Worm (Caenorhabditis elegans) whole organism, L4/young adult: Measurements from ENCODE around the gene F40G12.11.
"Not testable (repeated sequence)": the region's sequence is repeated elsewhere in the genome, so short reads cannot be mapped to it uniquely, and the experiment has no call there.

Experiments
- W03F9.2 ChIP-seq: fragments of 150-350 bp; optimal IDR thresholded peaks from 2 replicates; lab custom pipeline; 2014; ENCODE audit warnings: missing biosample characterization, missing genetic modification characterization
- dao-5 ChIP-seq: sonication (generic microtip); optimal IDR thresholded peaks from 2 replicates; lab custom pipeline; 2016; ENCODE audit warnings: missing genotype, missing genetic modification characterization, moderate library complexity, missing compliant biosample characterization
- him-1 ChIP-seq: sonication (generic microtip); optimal IDR thresholded peaks from 2 replicates; lab custom pipeline; 2016; ENCODE audit warnings: missing genotype, missing genetic modification reagents, missing genetic modification characterization, missing compliant biosample characterization

Gene F40G12.11

DNA sequence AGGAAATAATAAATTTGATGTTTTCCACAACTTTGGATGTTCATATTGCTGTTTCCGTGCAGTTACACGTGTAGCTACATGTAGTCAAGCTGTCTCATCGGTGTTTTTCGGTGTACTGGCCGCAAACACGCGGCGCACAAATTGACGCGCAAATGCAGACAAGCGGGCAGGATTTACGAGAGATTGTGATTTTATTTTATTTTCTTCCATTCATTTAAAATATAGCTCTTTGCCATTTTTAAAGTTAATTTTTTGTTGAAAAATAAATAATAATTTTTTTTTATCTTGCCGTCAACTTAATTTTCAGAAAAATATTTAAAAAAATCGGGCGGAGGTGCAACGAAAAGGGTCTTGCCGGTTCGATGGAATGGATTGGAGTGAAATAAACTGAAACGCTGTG is 11.7 kb upstream of the F40G12.11 start, which contains the start of gene F40G12.7:
Gene F40G12.7, plus strand, starts transcription at position 301 of the 400 bp plus-strand sequence.
- TF ChIP-seq dao-5 (tag; lab: Kevin White, UChicago); W03F9.2; him-1 (tag; lab: Kevin White, UChicago): not testable (repeated sequence)

- TF ChIP-seq him-1 (tag; lab: Kevin White, UChicago): no peak
- TF ChIP-seq W03F9.2: no peak
- no peak for TF ChIP-seq dao-5 (tag; lab: Kevin White, UChicago)
Observed at ce11 chrV:14279777-14280176, 6.2 kb upstream of the F40G12.11 start, which contains the start of gene srt-33. srt-33 (minus strand) TSS chrV:14279877.

DNA sequence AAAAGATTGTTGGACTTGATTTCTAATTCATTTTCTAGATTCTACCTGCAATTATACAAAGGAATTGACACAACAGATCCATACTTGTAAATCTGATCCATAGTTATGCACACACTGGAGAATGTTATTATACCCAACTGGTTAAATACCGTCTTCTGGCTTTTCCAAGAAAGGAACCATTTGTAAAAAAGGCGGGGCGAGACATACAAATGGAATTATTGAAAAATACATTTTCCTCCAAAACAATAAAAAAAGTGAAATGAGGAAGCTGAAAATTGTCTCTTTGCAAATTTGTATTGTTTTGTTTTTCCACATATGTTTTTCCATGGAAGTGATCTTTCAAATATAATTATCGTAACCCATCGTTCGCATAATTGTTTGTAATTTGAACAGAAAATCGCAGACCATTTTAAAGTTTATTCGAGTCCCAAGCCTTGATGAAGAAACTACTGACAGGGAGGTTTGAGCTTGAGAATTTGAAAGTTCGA is 3.7 kb upstream of the F40G12.11 start, which contains the start of the genes srt-74 and F40G12.9:
Gene srt-74, minus strand, starts transcription at position 101 of the 488 bp plus-strand sequence.
Gene F40G12.9, plus strand, starts transcription at position 438 of the 488 bp plus-strand sequence.
- TF ChIP-seq dao-5 (tag; lab: Kevin White, UChicago): no peak

ce11 chrV:14283241-14283640 is 2.7 kb upstream of the F40G12.11 start, which contains the start of gene F40G12.10:
F40G12.10 (plus strand) TSS chrV:14283541.
- TF ChIP-seq him-1 (tag; lab: Kevin White, UChicago): no peak
- no peak for TF ChIP-seq dao-5 (tag; lab: Kevin White, UChicago)
- no peak for TF ChIP-seq W03F9.2

ce11 chrV:14289363-14289762 is 3.4 kb downstream of the F40G12.11 start, which contains the start of gene F14D7.1:
F14D7.1 (minus strand) TSS chrV:14289463.
- TF ChIP-seq him-1 (tag; lab: Kevin White, UChicago) (no peak), dao-5 (tag; lab: Kevin White, UChicago) (no peak), W03F9.2 (no peak)

DNA sequence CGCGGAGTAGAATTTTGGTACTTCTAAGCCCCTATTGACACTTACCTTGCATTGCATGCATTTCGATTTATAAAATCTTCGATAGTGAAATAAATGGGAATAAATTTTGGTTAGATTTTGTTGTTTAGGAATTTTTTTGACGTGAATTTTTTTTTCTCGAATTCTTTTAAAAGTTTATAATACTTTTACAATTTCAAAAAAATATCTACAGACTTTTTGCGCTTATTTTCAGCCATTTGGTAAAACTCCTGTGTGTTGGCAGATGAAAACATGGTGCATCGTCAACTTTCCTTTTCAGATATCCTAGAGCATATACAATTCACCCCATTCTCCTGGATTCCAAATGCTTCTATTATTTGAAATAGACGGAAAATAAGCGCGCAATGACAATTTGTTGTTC is 4.7 kb downstream of the F40G12.11 start, which contains the start of gene F14D7.18:
Gene F14D7.18, minus strand, starts transcription at position 101 of the 400 bp plus-strand sequence.
- no peak for TF ChIP-seq him-1 (tag; lab: Kevin White, UChicago)
- TF ChIP-seq W03F9.2: no peak
- no peak for TF ChIP-seq dao-5 (tag; lab: Kevin White, UChicago)

DNA sequence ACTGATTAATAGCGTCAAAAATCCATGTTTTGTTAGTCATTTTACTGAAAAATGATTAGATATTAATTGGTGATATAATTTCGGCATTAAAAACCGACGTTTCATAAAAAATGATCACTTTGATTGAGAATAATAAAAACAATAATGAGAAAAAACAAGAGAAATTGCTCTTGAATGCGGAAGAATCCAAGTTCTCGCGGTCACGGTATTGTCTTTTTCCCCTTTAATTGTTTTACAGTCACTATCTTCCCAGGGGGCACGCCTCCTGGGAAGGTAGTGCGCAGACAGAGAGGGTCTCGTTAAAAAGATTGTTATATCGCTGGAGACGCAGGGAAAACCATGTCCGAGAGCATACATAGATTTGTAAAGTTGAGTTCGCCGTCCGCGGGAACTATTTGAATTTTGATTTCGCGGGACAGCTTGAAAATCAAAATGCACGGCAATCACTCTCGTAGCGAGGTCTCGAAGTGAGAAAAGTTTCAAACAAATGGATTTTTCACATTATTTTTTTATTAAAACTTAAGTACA is 7.8 kb downstream of the F40G12.11 start, which contains the start of gene F14D7.2:
Gene F14D7.2, minus strand, starts transcription at position 51 of the 528 bp plus-strand sequence.
- TF ChIP-seq W03F9.2 (no peak), dao-5 (tag; lab: Kevin White, UChicago) (no peak), him-1 (tag; lab: Kevin White, UChicago) (no peak)

- no peak for TF ChIP-seq W03F9.2
- TF ChIP-seq dao-5 (tag; lab: Kevin White, UChicago): no peak
- TF ChIP-seq him-1 (tag; lab: Kevin White, UChicago): no peak
Observed at ce11 chrV:14294396-14294795, 8.4 kb downstream of the F40G12.11 start, which contains the start of gene F14D7.9. F14D7.9 (plus strand) TSS chrV:14294696.

- TF ChIP-seq W03F9.2: no peak
- no peak for TF ChIP-seq him-1 (tag; lab: Kevin White, UChicago)
- TF ChIP-seq dao-5 (tag; lab: Kevin White, UChicago): no peak
Observed at ce11 chrV:14296499-14296898, 10.5 kb downstream of the F40G12.11 start, which contains the start of gene F14D7.3. F14D7.3 (plus strand) TSS chrV:14296799.

DNA sequence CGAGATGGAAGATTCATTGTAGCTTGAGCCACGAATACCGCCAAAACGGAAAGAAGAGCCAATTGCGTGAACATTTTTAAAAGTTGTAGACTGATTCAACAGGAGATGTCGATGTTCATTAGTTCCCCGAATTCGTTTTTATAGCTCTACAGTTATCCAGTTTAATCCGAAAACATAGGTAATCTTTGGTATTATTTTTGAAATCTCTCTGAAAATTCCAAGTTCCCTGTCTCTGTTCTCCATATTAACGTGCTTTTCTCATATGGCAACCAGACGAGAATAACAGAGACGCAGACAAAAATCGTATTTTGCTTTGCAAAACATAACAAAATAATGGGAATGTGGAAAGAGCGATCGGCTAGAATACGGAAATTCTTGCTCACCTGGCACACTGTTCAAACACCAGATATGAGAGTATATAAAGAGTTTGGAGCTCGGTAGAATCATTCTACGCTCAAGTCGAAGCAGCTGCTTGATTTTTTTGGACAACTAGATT is 13.6 kb downstream of the F40G12.11 start, which contains the start of the genes spig-3 and F14D7.12:
Gene spig-3, minus strand, starts transcription at position 101 of the 496 bp plus-strand sequence.
Gene F14D7.12, plus strand, starts transcription at position 446 of the 496 bp plus-strand sequence.
- no peak for TF ChIP-seq dao-5 (tag; lab: Kevin White, UChicago)
- no peak for TF ChIP-seq W03F9.2

DNA sequence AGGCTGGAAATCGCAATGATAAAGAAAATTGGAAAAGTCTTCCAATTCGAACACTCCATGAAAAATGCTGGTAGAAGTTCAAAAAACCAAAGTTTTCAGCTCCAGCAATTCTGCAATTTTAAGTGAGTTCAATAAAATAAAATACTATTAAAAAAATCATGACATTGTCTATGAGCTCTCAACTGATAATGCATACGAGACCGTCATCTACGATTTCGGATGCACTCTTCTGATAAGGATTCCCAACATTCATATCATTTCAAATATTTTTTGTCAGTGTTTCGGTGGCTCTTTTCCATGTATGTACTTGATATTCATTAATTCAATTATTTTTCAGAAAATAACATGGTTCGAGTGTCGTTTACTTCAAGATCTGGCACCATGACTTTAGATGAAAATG is 15.1 kb downstream of the F40G12.11 start, which contains the start of gene F14D7.6:
Gene F14D7.6, plus strand, starts transcription at position 338 of the 400 bp plus-strand sequence.
- TF ChIP-seq him-1 (tag; lab: Kevin White, UChicago): no peak

DNA sequence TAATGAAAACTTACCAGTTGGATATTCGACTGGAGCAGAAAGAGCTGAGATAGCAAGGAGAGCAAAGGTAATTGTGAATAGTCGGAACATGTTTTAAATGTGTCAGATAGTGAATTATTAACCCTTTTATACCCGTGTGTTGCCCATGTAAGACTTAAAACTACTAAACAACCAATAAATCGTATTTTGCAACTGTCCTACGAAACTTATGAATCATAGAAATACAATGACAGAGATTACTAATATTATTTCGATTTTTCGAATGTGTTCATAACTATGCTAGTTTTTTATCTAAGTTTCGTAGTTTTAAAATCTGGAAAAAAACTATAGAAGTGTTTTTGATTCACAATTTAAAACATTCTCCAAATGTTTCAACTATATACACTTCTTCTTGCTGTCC is 20.8 kb downstream of the F40G12.11 start, which contains the start of gene spig-4:
Gene spig-4, minus strand, starts transcription at position 101 of the 400 bp plus-strand sequence.
- TF ChIP-seq dao-5 (tag; lab: Kevin White, UChicago); W03F9.2; him-1 (tag; lab: Kevin White, UChicago): not testable (repeated sequence)

- not testable (repeated sequence) for TF ChIP-seq him-1 (tag; lab: Kevin White, UChicago); W03F9.2; dao-5 (tag; lab: Kevin White, UChicago)
Observed at ce11 chrV:14308164-14308563, 22.2 kb downstream of the F40G12.11 start, which contains the start of gene spig-5. spig-5 (plus strand) TSS chrV:14308464.

DNA sequence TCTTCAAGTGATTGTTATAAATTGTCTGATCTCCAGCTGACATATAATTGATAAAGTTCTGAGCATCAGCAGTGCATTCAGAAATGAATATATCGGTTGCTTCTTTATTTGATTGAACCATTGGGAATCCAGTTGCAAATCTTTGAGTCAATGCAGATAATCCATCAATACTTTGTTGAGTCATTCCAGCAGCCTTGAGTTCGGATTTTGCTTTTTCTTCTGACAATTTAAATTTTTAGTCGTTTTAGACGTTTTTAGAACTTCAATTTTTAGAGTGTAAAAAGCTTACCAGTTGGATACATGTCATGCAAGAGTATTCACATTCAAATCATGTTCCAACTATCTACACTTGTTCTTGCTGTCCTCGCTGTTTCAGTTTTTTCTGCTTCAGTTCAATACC is 23.7 kb downstream of the F40G12.11 start, which contains the start of gene F14D7.14:
Gene F14D7.14, plus strand, starts transcription at position 301 of the 400 bp plus-strand sequence.
- TF ChIP-seq dao-5 (tag; lab: Kevin White, UChicago); him-1 (tag; lab: Kevin White, UChicago); W03F9.2: not testable (repeated sequence)
